Fruit fly (Drosophila melanogaster) whole organism, wandering third instar larva: ENCODE data around the gene hoe1.

ENCODE experiments used
- Abd-B ChIP-seq: fragments of >200 bp; optimal IDR thresholded peaks from 2 replicates; lab custom pipeline; 2017; ENCODE audit warnings: missing biosample characterization, missing genetic modification characterization
- CG32264 ChIP-seq: fragments of 200-800 bp; sonication (Bioruptor generic); optimal IDR thresholded peaks from 2 replicates; lab custom pipeline; 2016; ENCODE audit warnings: missing biosample characterization, missing genetic modification characterization
- CG9705 ChIP-seq: fragments of 200-800 bp; sonication (Bioruptor generic); optimal IDR thresholded peaks from 2 replicates; lab custom pipeline; 2018; ENCODE audit warnings: missing biosample characterization, mild to moderate bottlenecking, missing genetic modification characterization
- CrebA ChIP-seq: fragments of 200-800 bp; sonication (Bioruptor generic); optimal IDR thresholded peaks from 2 replicates; lab custom pipeline; 2016; ENCODE audit warnings: missing biosample characterization, mild to moderate bottlenecking, missing genetic modification characterization, borderline replicate concordance
- Dfd ChIP-seq: fragments of >200 bp; optimal IDR thresholded peaks from 2 replicates; lab custom pipeline; 2017; ENCODE audit warnings: missing biosample characterization, missing genetic modification characterization
- Dif ChIP-seq: fragments of 200-275, 200-300 bp; sonication (Bioruptor generic); optimal IDR thresholded peaks from 2 replicates; lab custom pipeline; 2018; ENCODE audit warnings: missing biosample characterization, missing genetic modification characterization; ENCODE audit not compliant: partially characterized antibody
- GATAd ChIP-seq: sonication (Bioruptor generic); optimal IDR thresholded peaks from 2 replicates; lab custom pipeline; 2016; ENCODE audit warnings: missing biosample characterization, missing genetic modification characterization
- HLH106 ChIP-seq: fragments of 200-800 bp; optimal IDR thresholded peaks from 3 replicates; lab custom pipeline; 2019; ENCODE audit warnings: missing biosample characterization, mild to moderate bottlenecking, missing genetic modification characterization, moderate library complexity
- Hr83 ChIP-seq: fragments of 200-300 bp; sonication (Bioruptor generic); optimal IDR thresholded peaks from 2 replicates; lab custom pipeline; 2016; ENCODE audit warnings: missing biosample characterization, mild to moderate bottlenecking, missing genetic modification characterization, moderate library complexity; ENCODE audit not compliant: poor library complexity, severe bottlenecking
- Jra ChIP-seq: sonication (Bioruptor generic); optimal IDR thresholded peaks from 2 replicates; lab custom pipeline; 2016; ENCODE audit warnings: missing biosample characterization, missing genetic modification characterization
- OdsH ChIP-seq: fragments of 200-800 bp; sonication (Bioruptor generic); optimal IDR thresholded peaks from 2 replicates; lab custom pipeline; 2016; ENCODE audit warnings: missing biosample characterization, mild to moderate bottlenecking, missing genetic modification characterization
- Rel ChIP-seq, 2 experiments: fragments of 200-800 bp; sonication (Bioruptor generic) in 1 of 2; optimal IDR thresholded peaks; 2 replicates in 1 of 2; 3 replicates in 1 of 2; lab custom pipeline; 2016 to 2019; ENCODE audit warnings: mild to moderate bottlenecking in 2 of 2, missing biosample characterization in 2 of 2, missing genetic modification characterization in 2 of 2, moderate library complexity in 1 of 2
- Sp1 ChIP-seq: fragments of 200-800 bp; sonication (Bioruptor generic); optimal IDR thresholded peaks from 3 replicates; lab custom pipeline; 2019; ENCODE audit warnings: missing biosample characterization, mild to moderate bottlenecking, missing genetic modification characterization, moderate library complexity
- Vsx2 ChIP-seq: fragments of 200-300, 225-300 bp; sonication (Bioruptor generic); optimal IDR thresholded peaks from 2 replicates; lab custom pipeline; 2018; ENCODE audit warnings: missing biosample characterization, missing genetic modification characterization; ENCODE audit not compliant: partially characterized antibody
- br ChIP-seq: fragments of 200-800 bp; sonication (Bioruptor generic); optimal IDR thresholded peaks from 2 replicates; lab custom pipeline; 2016; ENCODE audit warnings: missing biosample characterization, missing genetic modification characterization
- brk ChIP-seq: fragments of 200-800 bp; sonication (Bioruptor generic); optimal IDR thresholded peaks from 2 replicates; lab custom pipeline; 2016; ENCODE audit warnings: missing biosample characterization, mild to moderate bottlenecking, missing genetic modification characterization
- dl ChIP-seq, 2 experiments: fragments of 175-275, 200-275 bp in 1 of 2; fragments of 200-275 bp in 1 of 2; sonication (Bioruptor generic); optimal IDR thresholded peaks; lab custom pipeline; 2018; ENCODE audit warnings: mild to moderate bottlenecking in 2 of 2, missing biosample characterization in 2 of 2, missing genetic modification characterization in 2 of 2, moderate library complexity in 2 of 2; ENCODE audit not compliant: partially characterized antibody in 2 of 2, insufficient read depth in 1 of 2
- dmrt93B ChIP-seq: fragments of 200-800 bp; sonication (Bioruptor generic); optimal IDR thresholded peaks from 2 replicates; lab custom pipeline; 2018; ENCODE audit warnings: missing biosample characterization, mild to moderate bottlenecking, missing genetic modification characterization
- dsf ChIP-seq: sonication (Bioruptor generic); optimal IDR thresholded peaks from 2 replicates; lab custom pipeline; 2016; ENCODE audit warnings: missing biosample characterization, missing genetic modification characterization, borderline replicate concordance
- ey ChIP-seq: fragments of 200-800 bp; sonication (Bioruptor generic); optimal IDR thresholded peaks from 2 replicates; lab custom pipeline; 2016; ENCODE audit warnings: missing biosample characterization, missing genetic modification characterization
- foxo ChIP-seq, 2 experiments: fragments of 200-800 bp; sonication (Bioruptor generic); optimal IDR thresholded peaks; 2 replicates in 1 of 2; 3 replicates in 1 of 2; lab custom pipeline; 2016 to 2017; ENCODE audit warnings: missing biosample characterization in 2 of 2, missing genetic modification characterization in 2 of 2
- fru ChIP-seq: fragments of 200-800 bp; sonication (Bioruptor generic); optimal IDR thresholded peaks from 3 replicates; lab custom pipeline; 2016; ENCODE audit warnings: missing biosample characterization, mild to moderate bottlenecking, missing genetic modification characterization
- h ChIP-seq: fragments of 200-800 bp; sonication (Bioruptor generic); optimal IDR thresholded peaks from 3 replicates; lab custom pipeline; 2016; ENCODE audit warnings: missing biosample characterization, mild to moderate bottlenecking, missing genetic modification characterization
- psq ChIP-seq: fragments of 200-800 bp; sonication (Bioruptor generic); optimal IDR thresholded peaks from 3 replicates; lab custom pipeline; 2017; ENCODE audit warnings: missing biosample characterization, mild to moderate bottlenecking, missing genetic modification characterization, moderate library complexity
- rgr ChIP-seq: fragments of 200-800 bp; sonication (Bioruptor generic); optimal IDR thresholded peaks from 3 replicates; lab custom pipeline; 2016; ENCODE audit warnings: missing biosample characterization, mild to moderate bottlenecking, missing genetic modification characterization
- sv ChIP-seq: fragments of 200-800 bp; sonication (Bioruptor generic); optimal IDR thresholded peaks from 3 replicates; lab custom pipeline; 2016; ENCODE audit warnings: missing biosample characterization, missing genetic modification characterization
- tai ChIP-seq: sonication (Bioruptor generic); optimal IDR thresholded peaks from 2 replicates; lab custom pipeline; 2016; ENCODE audit warnings: missing biosample characterization, missing genetic modification characterization
- usp ChIP-seq: fragments of >200 bp; optimal IDR thresholded peaks from 2 replicates; lab custom pipeline; 2017; ENCODE audit warnings: missing biosample characterization, missing genetic modification characterization

Gene hoe1

DNA sequence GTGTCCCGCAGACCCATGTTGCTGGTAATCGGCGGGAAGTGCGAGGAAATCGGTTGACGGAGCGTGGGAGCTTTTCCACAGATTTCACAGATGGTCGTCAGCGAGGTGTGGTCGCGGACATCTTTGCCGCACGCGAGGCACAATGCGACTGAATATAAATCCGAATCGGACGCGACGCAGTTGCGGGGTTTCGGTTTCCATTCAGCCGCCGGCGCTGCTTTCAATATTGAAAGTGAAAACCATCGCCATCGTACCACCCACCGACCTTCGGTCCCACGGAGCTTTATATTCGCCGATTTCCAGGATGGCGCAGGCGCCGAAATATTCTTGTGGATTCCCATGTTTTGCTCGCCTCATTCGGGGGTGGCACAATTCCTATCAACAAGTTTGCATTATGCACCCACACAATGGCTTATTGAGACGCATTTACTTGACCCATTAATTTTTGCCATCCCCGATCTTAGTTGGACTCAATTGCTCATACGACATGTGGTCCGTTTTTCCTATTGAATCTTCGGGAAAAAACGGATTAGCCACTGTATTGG is 4.2 kb upstream of the hoe1 start, which contains the start of gene hoe2:
Gene hoe2, minus strand, starts transcription at position 126 of the 545 bp plus-strand sequence.
- TF ChIP-seq psq (GFP tag; lab: Kevin White, UChicago), result no peak
- TF ChIP-seq OdsH (GFP tag; lab: Kevin White, UChicago), result no peak
- no peak for TF ChIP-seq h (GFP tag; lab: Kevin White, UChicago)
- TF ChIP-seq GATAd (GFP tag; lab: Kevin White, UChicago), result no peak

dm6 chr2L:4930541-4930940 is 1.6 kb downstream of the hoe1 start:
- no peak for TF ChIP-seq brk (GFP tag; lab: Kevin White, UChicago)
- TF ChIP-seq fru (GFP tag; lab: Kevin White, UChicago), result no peak
- no peak for TF ChIP-seq CG9705
- TF ChIP-seq Rel (GFP tag; optimal IDR thresholded peaks at IDR 0.05; lab: Kevin White, UChicago), result no peak
- no peak for TF ChIP-seq Rel (tag; optimal IDR thresholded peaks at IDR 0.05; lab: Kevin White, UChicago)
- TF ChIP-seq GATAd (GFP tag; lab: Kevin White, UChicago), result no peak
- TF ChIP-seq Vsx2, result no peak
- no peak for TF ChIP-seq HLH106 (tag; lab: Kevin White, UChicago)
- no peak for TF ChIP-seq tai (GFP tag; lab: Kevin White, UChicago)

dm6 chr2L:4928340-4928739 is 3.8 kb downstream of the hoe1 start:
- TF ChIP-seq Vsx2 (no peak), ey (GFP tag; lab: Kevin White, UChicago) (no peak)

DNA sequence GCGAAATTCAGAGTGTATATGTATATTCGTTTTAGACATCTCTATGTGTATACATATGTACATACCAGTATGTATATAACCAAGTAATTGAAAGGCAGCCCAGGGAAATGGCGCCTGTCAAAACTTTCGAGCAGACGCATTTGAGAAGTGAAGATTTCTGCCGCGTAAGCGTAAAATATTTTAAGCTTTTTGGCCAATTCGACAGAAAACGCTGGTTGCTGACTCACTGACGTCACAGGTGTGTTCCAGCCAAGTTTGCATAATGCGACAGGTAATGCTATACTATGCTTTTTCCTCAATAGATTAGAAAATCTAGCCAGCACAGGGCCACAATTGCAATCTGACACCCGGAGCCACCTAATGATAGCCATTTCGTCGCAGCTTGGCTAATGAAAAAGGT is 15.4 kb downstream of the hoe1 start:
- no peak for TF ChIP-seq br (GFP tag; lab: Kevin White, UChicago)
- no peak for TF ChIP-seq Dif (GFP tag; lab: Kevin White, UChicago)
- no peak for TF ChIP-seq sv (GFP tag; lab: Kevin White, UChicago)
- TF ChIP-seq, all 38 proteins: peak for 0

DNA sequence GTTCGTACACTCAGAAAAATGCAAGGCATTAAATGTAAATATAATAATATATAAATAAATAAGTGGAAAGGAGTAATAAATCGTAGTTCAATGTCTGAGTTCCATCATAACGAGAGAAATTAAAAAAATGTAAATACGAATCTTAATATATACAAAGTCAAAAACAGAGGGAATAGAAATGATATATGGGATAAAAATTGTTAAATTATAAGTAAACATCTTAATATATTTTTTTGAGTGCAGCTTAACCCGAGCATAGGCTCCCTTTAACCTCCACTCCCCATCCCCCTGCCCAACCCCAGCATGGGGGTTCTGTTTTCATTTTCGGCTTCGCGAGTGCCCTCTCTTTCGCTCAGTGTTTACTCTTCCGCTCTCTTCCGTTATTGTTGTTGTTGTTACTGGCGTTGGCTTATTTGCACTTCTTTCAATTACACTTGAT is 16.4 kb downstream of the hoe1 start:
- TF ChIP-seq HLH106 (tag; lab: Kevin White, UChicago), result peak; percentile 41
- no peak for TF ChIP-seq fru (GFP tag; lab: Kevin White, UChicago)
- peak in 1 of 2 experiments; percentile 44 for TF ChIP-seq foxo (GFP tag; optimal IDR thresholded peaks at IDR 0.05; lab: Kevin White, UChicago)
- TF ChIP-seq Sp1 (GFP tag; lab: Kevin White, UChicago), result peak; percentile 19
- TF ChIP-seq psq (GFP tag; lab: Kevin White, UChicago), result peak; percentile 64
- no peak for TF ChIP-seq usp (GFP tag; lab: Kevin White, UChicago)
- no peak for TF ChIP-seq Dif (GFP tag; lab: Kevin White, UChicago)
- no peak for TF ChIP-seq Rel (GFP tag; optimal IDR thresholded peaks at IDR 0.05; lab: Kevin White, UChicago)
- no peak for TF ChIP-seq Rel (tag; optimal IDR thresholded peaks at IDR 0.05; lab: Kevin White, UChicago)
- peak; percentile 15 for TF ChIP-seq dmrt93B (GFP tag; lab: Kevin White, UChicago)
- no peak for TF ChIP-seq GATAd (GFP tag; lab: Kevin White, UChicago)
- TF ChIP-seq dsf, result no peak
- TF ChIP-seq CrebA, result no peak
- TF ChIP-seq rgr (GFP tag; lab: Kevin White, UChicago), result no peak
- no peak for TF ChIP-seq Dfd (GFP tag; lab: Kevin White, UChicago)
- TF ChIP-seq CG32264 (GFP tag; lab: Kevin White, UChicago), result no peak
- TF ChIP-seq Hr83 (GFP tag; lab: Kevin White, UChicago), result no peak
- TF ChIP-seq dl (GFP tag; optimal IDR thresholded peaks at IDR 0.05; lab: Kevin White, UChicago; ENCODE audit: insufficient read depth in 1 of 2, partially characterized antibody in 2 of 2), result no peak
- no peak for TF ChIP-seq Abd-B (GFP tag; lab: Kevin White, UChicago)
- TF ChIP-seq, all 38 proteins: peak for 5

DNA sequence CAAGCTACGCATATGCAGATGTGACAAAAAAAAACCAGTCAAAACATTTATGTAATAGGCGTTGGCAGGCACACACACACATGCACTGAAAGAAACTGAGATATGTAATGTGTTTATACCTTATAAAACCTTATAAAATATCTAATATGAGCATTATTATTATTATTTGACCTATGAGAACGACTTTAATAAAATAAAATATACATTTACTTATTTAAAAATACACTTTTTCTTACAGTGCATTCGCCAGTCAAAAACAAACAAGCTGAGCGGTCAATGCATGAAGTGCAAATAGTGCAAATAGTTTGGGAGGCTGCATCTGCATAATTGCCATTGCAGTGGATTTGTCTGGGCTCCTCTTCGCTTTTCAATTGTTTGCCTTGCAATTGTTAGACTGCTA is 24.2 kb downstream of the hoe1 start:
- TF ChIP-seq sv (GFP tag; lab: Kevin White, UChicago) (peak; percentile 3), Jra (GFP tag; lab: Kevin White, UChicago) (no peak), fru (GFP tag; lab: Kevin White, UChicago) (no peak), h (GFP tag; lab: Kevin White, UChicago) (peak; percentile 16)
